Worm (Caenorhabditis elegans) whole organism, L1 larva: ENCODE measurements around the gene gcc-2.

Experiments used
- C04F5.9 ChIP-seq: sonication (generic microtip); optimal IDR thresholded peaks from 2 replicates; lab custom pipeline; 2016; ENCODE audit warnings: missing genetic modification characterization, missing compliant biosample characterization
- C16A3.4 ChIP-seq: fragments of 150-350 bp; optimal IDR thresholded peaks from 2 replicates; lab custom pipeline; 2014; ENCODE audit warnings: missing biosample characterization, missing genetic modification characterization
- F16B12.6 ChIP-seq: fragments of 150-350 bp; optimal IDR thresholded peaks from 2 replicates; lab custom pipeline; 2014; ENCODE audit warnings: missing biosample characterization, missing genetic modification characterization
- Y116A8C.19 ChIP-seq: sonication (generic microtip); optimal IDR thresholded peaks from 2 replicates; lab custom pipeline; 2016; ENCODE audit warnings: missing compliant biosample characterization, missing genetic modification characterization, borderline replicate concordance
- aha-1 ChIP-seq: fragments of 150-350 bp; optimal IDR thresholded peaks from 2 replicates; lab custom pipeline; 2014; ENCODE audit warnings: missing biosample characterization, missing genetic modification characterization
- aly-2 ChIP-seq: fragments of 150-350 bp; optimal IDR thresholded peaks from 2 replicates; lab custom pipeline; 2014; ENCODE audit warnings: missing biosample characterization, missing genetic modification characterization
- ama-1 ChIP-seq: fragments of 150-350 bp; optimal IDR thresholded peaks from 2 replicates; lab custom pipeline; 2014
- blmp-1 ChIP-seq: fragments of 150-350 bp; optimal IDR thresholded peaks from 2 replicates; lab custom pipeline; 2014; ENCODE audit warnings: missing biosample characterization, missing genetic modification characterization
- ceh-8 ChIP-seq: fragments of 200-800 bp; sonication (Bioruptor generic); optimal IDR thresholded peaks from 2 replicates; lab custom pipeline; 2018; ENCODE audit warnings: mild to moderate bottlenecking, missing genetic modification characterization, moderate library complexity, missing compliant biosample characterization
- ceh-82 ChIP-seq, 3 experiments: fragments of 150-350 bp in 1 of 3; sonication (generic microtip) in 2 of 3; optimal IDR thresholded peaks; 2 replicates each; lab custom pipeline; 2014 to 2017; ENCODE audit warnings: missing biosample characterization in 3 of 3, missing genetic modification characterization in 3 of 3
- ceh-88 ChIP-seq: fragments of 200-800 bp; sonication (Bioruptor generic); IDR thresholded peaks from 2 replicates; pipeline ENCODE4 v1.3.6; 2022; ENCODE audit warnings: missing genetic modification characterization, missing compliant biosample characterization
- dpl-1 ChIP-seq, 3 experiments: fragments of 150-350 bp in 2 of 3; sonication (generic microtip) in 1 of 3; optimal IDR thresholded peaks; 2 replicates each; lab custom pipeline; 2014 to 2017; ENCODE audit warnings: missing biosample characterization in 3 of 3, missing genetic modification characterization in 3 of 3, missing genetic modification reagents in 3 of 3
- dsc-1 ChIP-seq: sonication (generic microtip); optimal IDR thresholded peaks from 2 replicates; lab custom pipeline; 2016; ENCODE audit warnings: mild to moderate bottlenecking, missing genetic modification characterization, missing compliant biosample characterization
- efl-1 ChIP-seq, 4 experiments: fragments of 150-350 bp; optimal IDR thresholded peaks in 3 of 4; peaks in 1 of 4; 1 replicate in 1 of 4; 2 replicates in 3 of 4; lab custom pipeline; 2014; ENCODE audit warnings: missing biosample characterization in 2 of 4, missing genetic modification characterization in 2 of 4, missing genetic modification reagents in 2 of 4
- egl-13 ChIP-seq: sonication (generic microtip); optimal IDR thresholded peaks from 2 replicates; lab custom pipeline; 2016; ENCODE audit warnings: missing genotype, missing genetic modification reagents, missing genetic modification characterization, missing compliant biosample characterization
- ets-5 ChIP-seq: fragments of 200-800 bp; sonication (Bioruptor generic); IDR thresholded peaks from 2 replicates; pipeline ENCODE4 v1.3.6; 2022; ENCODE audit warnings: missing genetic modification characterization, missing compliant biosample characterization
- fkh-8 ChIP-seq: sonication (generic microtip); optimal IDR thresholded peaks from 2 replicates; lab custom pipeline; 2016; ENCODE audit warnings: mild to moderate bottlenecking, missing genetic modification characterization, missing compliant biosample characterization
- hlh-17 ChIP-seq: fragments of 200-800 bp; sonication (Bioruptor generic); optimal IDR thresholded peaks from 2 replicates; lab custom pipeline; 2018; ENCODE audit warnings: missing genetic modification characterization, mild to moderate bottlenecking, missing compliant biosample characterization, moderate library complexity, borderline replicate concordance
- hlh-4 ChIP-seq: sonication (generic microtip); optimal IDR thresholded peaks from 2 replicates; lab custom pipeline; 2016; ENCODE audit warnings: mild to moderate bottlenecking, missing genetic modification characterization, missing compliant biosample characterization
- hpl-2 ChIP-seq: fragments of 150-350 bp; optimal IDR thresholded peaks from 2 replicates; lab custom pipeline; 2014; ENCODE audit warnings: missing biosample characterization, missing genetic modification reagents, missing genetic modification characterization
- jun-1 ChIP-seq: fragments of 150-350 bp; optimal IDR thresholded peaks from 2 replicates; lab custom pipeline; 2014; ENCODE audit warnings: missing biosample characterization, missing genetic modification reagents, missing genetic modification characterization
- lin-14 ChIP-seq: fragments of 200-800 bp; sonication (Bioruptor generic); optimal IDR thresholded peaks from 2 replicates; lab custom pipeline; 2018; ENCODE audit warnings: mild to moderate bottlenecking, missing genetic modification characterization, moderate library complexity, missing compliant biosample characterization
- lin-15B ChIP-seq: fragments of 150-350 bp; sonication (generic microtip); optimal IDR thresholded peaks from 3 replicates; lab custom pipeline; 2014; ENCODE audit warnings: missing biosample characterization, missing genetic modification characterization
- lin-35 ChIP-seq, 2 experiments: fragments of 150-350 bp; optimal IDR thresholded peaks; 2 replicates each; lab custom pipeline; 2014; ENCODE audit warnings: missing biosample characterization in 2 of 2, missing genetic modification characterization in 2 of 2, missing genetic modification reagents in 2 of 2
- lir-3 ChIP-seq: sonication (generic microtip); optimal IDR thresholded peaks from 2 replicates; lab custom pipeline; 2016; ENCODE audit warnings: mild to moderate bottlenecking, missing genetic modification characterization, moderate library complexity, missing compliant biosample characterization; ENCODE audit not compliant: poor library complexity
- lsy-2 ChIP-seq, 2 experiments: fragments of 150-350 bp; optimal IDR thresholded peaks; 2 replicates each; lab custom pipeline; 2014; ENCODE audit warnings: missing biosample characterization in 2 of 2, missing genetic modification characterization in 2 of 2
- mef-2 ChIP-seq: fragments of 150-350 bp; optimal IDR thresholded peaks from 2 replicates; lab custom pipeline; 2014; ENCODE audit warnings: missing biosample characterization, missing genetic modification characterization
- nhr-11 ChIP-seq: fragments of 150-350 bp; optimal IDR thresholded peaks from 2 replicates; lab custom pipeline; 2014; ENCODE audit warnings: missing biosample characterization, missing genetic modification characterization
- nhr-19 ChIP-seq: fragments of 200-800 bp; sonication (Bioruptor generic); conservative IDR thresholded peaks from 2 replicates; pipeline ENCODE4 v1.3.6; 2022; ENCODE audit warnings: missing genetic modification characterization, missing compliant biosample characterization
- nhr-20 ChIP-seq: sonication (generic microtip); optimal IDR thresholded peaks from 2 replicates; lab custom pipeline; 2016; ENCODE audit warnings: mild to moderate bottlenecking, missing genetic modification characterization, missing compliant biosample characterization
- nhr-47 ChIP-seq: sonication (generic microtip); optimal IDR thresholded peaks from 2 replicates; lab custom pipeline; 2016; ENCODE audit warnings: mild to moderate bottlenecking, missing genetic modification characterization, moderate library complexity, missing compliant biosample characterization
- nhr-71 ChIP-seq: sonication (generic microtip); optimal IDR thresholded peaks from 2 replicates; lab custom pipeline; 2016; ENCODE audit warnings: mild to moderate bottlenecking, missing genetic modification characterization, moderate library complexity, missing compliant biosample characterization
- nhr-77 ChIP-seq: fragments of 150-350 bp; optimal IDR thresholded peaks from 2 replicates; lab custom pipeline; 2014; ENCODE audit warnings: missing biosample characterization, missing genetic modification characterization
- nhr-85 ChIP-seq: sonication (generic microtip); peaks from one replicate; lab custom pipeline; 2016; ENCODE audit warnings: missing genetic modification characterization, inconsistent platforms, missing compliant biosample characterization
- nhr-90 ChIP-seq: sonication (generic microtip); optimal IDR thresholded peaks from 2 replicates; lab custom pipeline; 2016; ENCODE audit warnings: mild to moderate bottlenecking, missing genetic modification characterization, missing compliant biosample characterization; ENCODE audit not compliant: poor library complexity
- pax-3 ChIP-seq: fragments of 200-800 bp; sonication (Bioruptor generic); optimal IDR thresholded peaks from 2 replicates; lab custom pipeline; 2018; ENCODE audit warnings: mild to moderate bottlenecking, missing genetic modification characterization, moderate library complexity, missing compliant biosample characterization
- skn-1 ChIP-seq: fragments of 150-350 bp; optimal IDR thresholded peaks from 2 replicates; lab custom pipeline; 2014; ENCODE audit warnings: missing biosample characterization, missing genetic modification characterization
- snpc-4 ChIP-seq: fragments of 150-350 bp; optimal IDR thresholded peaks from 2 replicates; lab custom pipeline; 2014; ENCODE audit warnings: missing biosample characterization, missing genetic modification characterization
- sptf-1 ChIP-seq: fragments of 150-350 bp; optimal IDR thresholded peaks from 2 replicates; lab custom pipeline; 2014; ENCODE audit warnings: missing biosample characterization, missing genetic modification characterization
- sup-37 ChIP-seq: fragments of 200-800 bp; sonication (Bioruptor generic); optimal IDR thresholded peaks from 2 replicates; lab custom pipeline; 2018; ENCODE audit warnings: mild to moderate bottlenecking, missing genetic modification characterization, missing compliant biosample characterization
- tbx-2 ChIP-seq: sonication (generic microtip); optimal IDR thresholded peaks from 2 replicates; lab custom pipeline; 2016; ENCODE audit warnings: missing genetic modification characterization, missing compliant biosample characterization
- unc-86 ChIP-seq: sonication (generic microtip); optimal IDR thresholded peaks from 2 replicates; lab custom pipeline; 2016; ENCODE audit warnings: missing genetic modification characterization, missing compliant biosample characterization
- xbp-1 ChIP-seq: sonication (generic microtip); optimal IDR thresholded peaks from 2 replicates; lab custom pipeline; 2016; ENCODE audit warnings: missing genetic modification characterization, missing compliant biosample characterization
- zag-1 ChIP-seq: fragments of 150-350 bp; optimal IDR thresholded peaks from 2 replicates; lab custom pipeline; 2014; ENCODE audit warnings: missing biosample characterization, missing genetic modification characterization
- ztf-4 ChIP-seq: fragments of 150-350 bp; optimal IDR thresholded peaks from 2 replicates; lab custom pipeline; 2014; ENCODE audit warnings: missing biosample characterization, missing genetic modification characterization

The gcc-2 gene

ce11 chrIII:9752852-9753251 lies 9.1 kb downstream of the gcc-2 start, which contains the start of gene ech-6 (continued):
- TF ChIP-seq mef-2 (no peak), lir-3 (tag; lab: Kevin White, UChicago) (no peak), skn-1 (tag; lab: Kevin White, UChicago) (no peak), xbp-1 (tag; lab: Kevin White, UChicago) (peak; percentile 2), nhr-20 (tag; lab: Kevin White, UChicago) (peak; percentile 64), aly-2 (tag; lab: Kevin White, UChicago) (no peak), nhr-71 (tag; lab: Kevin White, UChicago) (peak; percentile 87), lsy-2 (tag; optimal IDR thresholded peaks at IDR 0.05; lab: Kevin White, UChicago) (peak; percentile 31 to 39), aha-1 (tag; lab: Kevin White, UChicago) (no peak), zag-1 (no peak), dsc-1 (tag; lab: Kevin White, UChicago) (no peak), ets-5 (GFP tag; lab: Robert Waterston, UW) (no peak), egl-13 (no peak), hlh-17 (GFP tag; lab: Kevin White, UChicago) (no peak), snpc-4 (no peak)

DNA sequence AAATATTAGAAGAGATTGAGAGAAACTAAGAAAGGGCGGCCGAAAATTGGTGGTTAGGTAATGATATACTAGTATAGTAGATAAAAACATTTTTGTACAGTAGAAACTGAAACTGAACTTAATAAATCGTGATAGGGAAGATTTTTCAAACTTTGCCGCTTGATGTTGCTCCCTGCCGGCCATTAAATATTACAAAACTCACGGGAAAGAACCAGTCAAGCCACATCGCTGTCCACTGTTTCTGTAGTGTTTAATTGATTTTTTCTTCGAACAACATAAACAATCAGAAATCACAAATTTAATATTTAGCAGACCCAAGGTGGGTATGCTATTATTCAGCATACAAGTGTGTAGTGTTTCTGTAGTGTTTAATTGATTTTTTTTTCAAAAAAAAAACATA lies 10.9 kb downstream of the gcc-2 start, which contains the start of gene T05G5.5:
T05G5.5 (minus strand) TSS at position 359 of the 400 bp plus-strand sequence.
- TF ChIP-seq efl-1 (optimal IDR thresholded peaks at IDR 0.05; lab: Kevin White, UChicago) (no peak), efl-1 (GFP tag; optimal IDR thresholded peaks at IDR 0.05 in 1 of 2; lab: Kevin White, UChicago) (peak in 1 of 2 experiments; percentile 56), nhr-71 (tag; lab: Kevin White, UChicago) (peak; percentile 40), fkh-8 (no peak), ama-1 (no peak), nhr-77 (tag; lab: Kevin White, UChicago) (no peak), lin-35 (GFP tag; optimal IDR thresholded peaks at IDR 0.05; lab: Kevin White, UChicago) (no peak), hlh-4 (peak; percentile 23), unc-86 (tag; lab: Kevin White, UChicago) (no peak), sptf-1 (tag; lab: Kevin White, UChicago) (no peak)

- no peak for TF ChIP-seq hpl-2
- no peak for TF ChIP-seq nhr-85 (tag; lab: Kevin White, UChicago)
- TF ChIP-seq F16B12.6 (tag; lab: Kevin White, UChicago), result no peak
- no peak for TF ChIP-seq egl-13
- TF ChIP-seq pax-3, result no peak
- no peak for TF ChIP-seq nhr-90 (tag; lab: Kevin White, UChicago)
- no peak for TF ChIP-seq aly-2 (tag; lab: Kevin White, UChicago)
- TF ChIP-seq C04F5.9 (tag; lab: Kevin White, UChicago), result no peak
- no peak for TF ChIP-seq jun-1 (tag; lab: Kevin White, UChicago)
- TF ChIP-seq lin-14 (GFP tag; lab: Kevin White, UChicago), result no peak
- no peak for TF ChIP-seq ceh-8
- no peak for TF ChIP-seq dsc-1 (tag; lab: Kevin White, UChicago)
- no peak for TF ChIP-seq tbx-2 (tag; lab: Kevin White, UChicago)
- no peak for TF ChIP-seq hlh-4
- TF ChIP-seq unc-86 (tag; lab: Kevin White, UChicago), result no peak
Measured at ce11 chrIII:9748694-9749093, 13.2 kb downstream of the gcc-2 start, which contains the start of gene T05G5.4. Gene T05G5.4, plus strand, starts transcription at chrIII:9748934.

- TF ChIP-seq ztf-4 (no peak), sup-37 (GFP tag; lab: Kevin White, UChicago) (no peak), skn-1 (tag; lab: Kevin White, UChicago) (peak; percentile 83), nhr-19 (no peak), egl-13 (no peak), lin-35 (GFP tag; optimal IDR thresholded peaks at IDR 0.05; lab: Kevin White, UChicago) (peak; percentile 82 to 94), efl-1 (optimal IDR thresholded peaks at IDR 0.05; lab: Kevin White, UChicago) (peak; percentile 87 to 95), efl-1 (GFP tag; optimal IDR thresholded peaks at IDR 0.05 in 1 of 2; lab: Kevin White, UChicago) (peak; percentile 89 to 98), lsy-2 (tag; optimal IDR thresholded peaks at IDR 0.05; lab: Kevin White, UChicago) (peak; percentile 57 to 82), nhr-47 (tag; lab: Kevin White, UChicago) (peak; percentile 7), ceh-88 (GFP tag; lab: Robert Waterston, UW) (no peak), tbx-2 (tag; lab: Kevin White, UChicago) (peak; percentile 0), C16A3.4 (peak; percentile 43), pax-3 (no peak), lin-15B (peak; percentile 30), nhr-11 (tag; lab: Kevin White, UChicago) (no peak), ceh-82 (tag; optimal IDR thresholded peaks at IDR 0.05; lab: Kevin White, UChicago) (peak in 1 of 3 experiments; percentile 47), Y116A8C.19 (tag; lab: Kevin White, UChicago) (no peak), ceh-8 (no peak), zag-1 (no peak), nhr-90 (tag; lab: Kevin White, UChicago) (no peak), blmp-1 (peak; percentile 41), dpl-1 (GFP tag; optimal IDR thresholded peaks at IDR 0.05; lab: Kevin White, UChicago) (peak; percentile 79 to 90 (median 86)), nhr-71 (tag; lab: Kevin White, UChicago) (peak; percentile 24), nhr-85 (tag; lab: Kevin White, UChicago) (peak; percentile 56)
Measured at ce11 chrIII:9747133-9747532, 14.8 kb downstream of the gcc-2 start, which contains the start of the genes iff-1 and cdk-1. Gene iff-1, minus strand, starts transcription at chrIII:9747193. Gene cdk-1, plus strand, starts transcription at chrIII:9747472.
